Worm (Caenorhabditis elegans): Measurements from ENCODE around the gene cit-1.2.
A peak's percentile ranks its signal among the peaks of the same experiment; 100 is the strongest.

cit-1.2 gene

DNA sequence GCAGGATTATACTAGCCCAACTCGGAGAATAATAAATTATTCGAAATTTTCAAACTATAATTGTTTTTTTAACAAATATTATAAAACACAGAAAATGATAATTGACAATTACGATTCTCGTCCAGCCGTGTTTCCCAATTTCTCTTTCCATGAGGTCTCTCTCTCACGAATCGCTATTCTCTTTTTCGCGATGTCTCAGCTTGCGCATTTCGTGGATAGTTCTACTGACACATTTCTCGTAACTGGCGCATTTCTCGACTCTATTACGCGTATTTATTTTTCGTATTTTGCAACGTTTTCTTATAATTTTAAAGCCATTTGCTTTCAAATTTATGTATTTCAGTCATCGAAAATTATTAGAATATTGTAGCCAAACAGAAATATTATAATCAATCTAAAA lies 33.2 kb downstream of the cit-1.2 start (continued):
- TF ChIP-seq lin-35 (GFP tag; optimal IDR thresholded peaks at IDR 0.05) (peak in 2 of 3 experiments; percentile 69 to 97), pha-4 (tag; optimal IDR thresholded peaks at IDR 0.05) (peak; percentile 95), madf-6 (GFP tag; IDR thresholded peaks at IDR 0.05) (no peak; the same call in none of the 2 replicates), tlf-1 (GFP tag; optimal IDR thresholded peaks at IDR 0.05) (peak; percentile 93), egl-18 (GFP tag; IDR thresholded peaks at IDR 0.05) (peak; percentile 69; the same call in 1 of the 2 replicates), mel-28 (tag; optimal IDR thresholded peaks at IDR 0.05; ENCODE audit: borderline replicate concordance) (peak; percentile 77), lin-54 (GFP tag; optimal IDR thresholded peaks at IDR 0.05) (peak; percentile 96), athp-1 (tag; optimal IDR thresholded peaks at IDR 0.05) (peak; percentile 98), sea-2 (GFP tag; IDR thresholded peaks at IDR 0.05) (no peak), bed-1 (GFP tag; IDR thresholded peaks at IDR 0.05) (no peak), tbx-9 (tag; optimal IDR thresholded peaks at IDR 0.05; ENCODE audit: borderline replicate concordance) (no peak), nhr-27 (tag; optimal IDR thresholded peaks at IDR 0.05) (no peak), hrde-1 (tag; optimal IDR thresholded peaks at IDR 0.05; ENCODE audit: borderline replicate concordance) (peak; percentile 93), madf-3 (GFP tag; IDR thresholded peaks at IDR 0.05) (peak; percentile 96), atf-7 (tag; optimal IDR thresholded peaks at IDR 0.05) (no peak), madf-8 (GFP tag; conservative IDR thresholded peaks at IDR 0.05) (peak; percentile 76), nhr-179 (tag; optimal IDR thresholded peaks at IDR 0.05) (no peak), ccch-3 (GFP tag; optimal IDR thresholded peaks at IDR 0.05) (peak; percentile 100), nhr-80 (tag; optimal IDR thresholded peaks at IDR 0.05) (peak; percentile 99), Y67H2A.10 (GFP tag; conservative IDR thresholded peaks at IDR 0.05) (peak; percentile 98), akir-1 (GFP tag; optimal IDR thresholded peaks at IDR 0.05) (peak; percentile 95), K11D2.4 (GFP tag; IDR thresholded peaks at IDR 0.05) (peak; percentile 95; the same call in 1 of the 2 replicates), lag-1 (GFP tag; IDR thresholded peaks at IDR 0.05) (no peak), dox-1 (GFP tag; IDR thresholded peaks at IDR 0.05) (peak; percentile 99), hsf-1 (GFP tag; IDR thresholded peaks at IDR 0.05) (peak; percentile 71), ztf-28 (GFP tag; IDR thresholded peaks at IDR 0.05) (peak; percentile 100), lsy-27 (tag; optimal IDR thresholded peaks at IDR 0.05; ENCODE audit: borderline replicate concordance, insufficient read depth) (peak; percentile 37), snpc-1.3 (tag; optimal IDR thresholded peaks at IDR 0.05; ENCODE audit: insufficient read depth) (peak; percentile 89), nfya-1 (tag; optimal IDR thresholded peaks at IDR 0.05; ENCODE audit: borderline replicate concordance, insufficient read depth) (no peak), ztf-26 (tag; optimal IDR thresholded peaks at IDR 0.05) (peak; percentile 87)

DNA sequence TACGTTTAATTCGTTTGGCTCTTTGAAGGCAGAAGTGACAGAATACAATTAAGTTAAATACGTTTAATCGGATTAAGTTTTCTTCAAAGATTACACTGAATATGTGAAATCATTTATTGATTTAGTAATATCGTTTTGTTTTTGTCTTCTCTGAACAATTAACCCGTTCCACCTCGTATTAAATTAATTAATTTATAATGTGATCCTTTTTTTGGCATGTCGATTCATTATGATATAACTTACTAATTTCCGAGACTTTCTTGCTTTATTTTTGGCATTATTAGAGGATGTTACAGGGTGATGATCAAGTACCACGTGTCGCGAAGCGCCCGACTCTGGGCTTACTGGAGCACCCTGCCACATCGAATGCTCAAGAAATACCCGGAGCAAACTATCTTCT lies 33.6 kb downstream of the cit-1.2 start, which contains the start of gene K12H4.5:
Gene K12H4.5 (plus strand): TSS at position 301 of the 400 bp plus-strand sequence.
- TF ChIP-seq K12H6.12 (tag; optimal IDR thresholded peaks at IDR 0.05) (no peak), bed-1 (GFP tag; IDR thresholded peaks at IDR 0.05) (no peak), lsl-1 (GFP tag; optimal IDR thresholded peaks at IDR 0.05) (no peak), Y53G8AR.9 (GFP tag; conservative IDR thresholded peaks at IDR 0.05) (no peak), attf-3 (GFP tag; conservative IDR thresholded peaks at IDR 0.05) (no peak), K11D2.4 (GFP tag; IDR thresholded peaks at IDR 0.05) (no peak), hmg-1.2 (GFP tag; IDR thresholded peaks at IDR 0.05) (no peak), pha-4 (tag; optimal IDR thresholded peaks at IDR 0.05) (no peak), ccch-3 (GFP tag; optimal IDR thresholded peaks at IDR 0.05) (no peak), T26A5.8 (tag; optimal IDR thresholded peaks at IDR 0.05) (no peak), unc-62 (GFP tag; optimal IDR thresholded peaks at IDR 0.05) (no peak), attf-6 (GFP tag; IDR thresholded peaks at IDR 0.05) (no peak), ztf-3 (GFP tag; optimal IDR thresholded peaks at IDR 0.05) (no peak), aptf-2 (GFP tag; conservative IDR thresholded peaks at IDR 0.05) (no peak), bed-2 (GFP tag; IDR thresholded peaks at IDR 0.05) (no peak), ekl-4 (GFP tag; IDR thresholded peaks at IDR 0.05) (no peak), F52B5.7 (tag; optimal IDR thresholded peaks at IDR 0.05) (no peak), lin-35 (GFP tag; optimal IDR thresholded peaks at IDR 0.05) (no peak), hlh-12 (tag; optimal IDR thresholded peaks at IDR 0.05) (no peak)

Data from whole organism, young adult.